Worm (Caenorhabditis elegans): ENCODE data around the gene F15E6.3.

ce11 chrIV:4307227-4307946 lies 12.7 kb downstream of the F15E6.3 start, which contains the start of gene set-9:
- TF ChIP-seq F57A8.1 (GFP tag; optimal IDR thresholded peaks at IDR 0.05) (no peak), Y56A3A.18 (GFP tag; IDR thresholded peaks at IDR 0.05) (no peak), F55B11.4 (tag; optimal IDR thresholded peaks at IDR 0.05; ENCODE audit: borderline replicate concordance, insufficient read depth) (no peak)
